Fruit fly (Drosophila melanogaster): Measurements from ENCODE around the gene Atg3.
A peak's percentile ranks its signal among the peaks of the same experiment; 100 is the strongest.

Atg3 gene

DNA sequence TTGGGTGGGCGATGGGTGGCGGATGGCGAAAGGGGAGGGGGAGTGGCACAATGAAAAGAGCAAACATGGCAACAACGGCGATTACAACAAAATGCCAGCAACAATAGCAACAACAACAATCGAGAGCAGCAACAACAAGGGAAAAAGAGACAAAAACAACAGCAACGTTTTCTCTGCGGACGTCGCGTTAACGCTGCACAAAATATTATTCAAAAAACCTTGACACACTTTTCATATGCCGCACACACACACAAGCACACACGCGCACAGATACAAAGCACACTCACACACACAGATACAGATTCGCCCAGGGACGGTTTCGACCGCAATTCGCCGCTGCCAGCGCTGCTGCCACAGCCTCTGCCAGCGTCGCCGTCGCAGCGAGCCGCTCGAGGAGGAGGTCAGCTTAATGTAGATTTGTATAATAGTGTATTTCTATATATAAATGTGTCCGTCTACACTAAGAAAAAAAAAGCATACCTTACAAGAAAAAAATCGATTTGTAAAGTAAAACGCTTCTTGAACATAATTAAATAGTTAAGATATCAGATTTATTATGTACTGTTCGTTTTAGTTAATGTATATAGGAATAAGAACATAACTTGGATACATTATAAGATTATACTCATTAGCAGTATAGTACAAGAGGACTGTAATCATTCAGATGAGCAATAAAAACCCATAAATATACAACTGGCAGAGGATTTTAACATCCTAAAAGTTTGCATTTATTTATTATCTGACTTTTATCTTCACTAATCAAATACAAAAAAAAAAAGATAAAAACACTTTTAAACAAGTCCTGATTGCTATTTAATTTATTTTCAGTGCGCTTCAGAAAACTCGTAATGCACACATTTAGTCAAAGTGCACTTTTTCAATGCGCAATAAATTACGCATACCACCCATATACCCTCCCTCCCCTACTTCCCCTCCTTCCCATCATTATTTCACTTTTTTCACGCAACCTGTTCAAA, 33.5 kb downstream of the Atg3 start (continued):
- TF ChIP-seq Hand (GFP tag; optimal IDR thresholded peaks at IDR 0.05) (no peak), CG34422 (GFP tag; IDR thresholded peaks at IDR 0.05) (peak; percentile 57; the same call in 2 of the 3 replicates), CTCF (GFP tag; optimal IDR thresholded peaks at IDR 0.05) (no peak), CG12155 (GFP tag; optimal IDR thresholded peaks at IDR 0.05) (no peak), CG16813 (GFP tag; IDR thresholded peaks at IDR 0.05; ENCODE audit: partially characterized antibody) (no peak), lov (optimal IDR thresholded peaks at IDR 0.05) (no peak), lov (GFP tag; IDR thresholded peaks at IDR 0.05) (no peak), CG3995 (GFP tag; optimal IDR thresholded peaks at IDR 0.05) (no peak), Adf1 (GFP tag; IDR thresholded peaks at IDR 0.05) (peak; percentile 98), Dip3 (GFP tag; optimal IDR thresholded peaks at IDR 0.05) (no peak), CG16779 (GFP tag; IDR thresholded peaks at IDR 0.05) (no peak), pros (GFP tag; optimal IDR thresholded peaks at IDR 0.05) (no peak), Sin3A (optimal IDR thresholded peaks at IDR 0.05) (no peak)

DNA sequence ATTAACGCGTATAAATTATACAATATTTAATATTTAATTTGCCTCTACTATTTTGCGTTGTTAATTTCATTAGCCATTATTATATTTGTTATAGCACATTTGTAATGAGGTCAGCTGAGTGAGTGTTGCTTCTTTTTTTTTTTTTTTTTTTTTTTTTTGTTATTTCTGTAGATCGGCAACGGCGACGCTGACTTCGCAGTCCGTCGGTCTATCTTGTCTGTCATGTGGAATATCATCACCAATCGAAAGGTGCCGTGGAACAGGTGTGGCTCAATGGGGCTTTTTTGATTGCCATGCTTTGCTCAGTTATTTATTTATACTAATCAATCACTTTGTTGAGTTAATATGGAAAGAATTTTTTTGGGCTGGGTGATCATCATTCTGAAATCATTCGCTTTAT, 34.2 kb downstream of the Atg3 start:
- TF ChIP-seq CG31441 (GFP tag; IDR thresholded peaks at IDR 0.05) (no peak), Adf1 (GFP tag; IDR thresholded peaks at IDR 0.05) (peak; percentile 72), ftz-f1 (GFP tag; optimal IDR thresholded peaks at IDR 0.05) (peak; percentile 56)

DNA sequence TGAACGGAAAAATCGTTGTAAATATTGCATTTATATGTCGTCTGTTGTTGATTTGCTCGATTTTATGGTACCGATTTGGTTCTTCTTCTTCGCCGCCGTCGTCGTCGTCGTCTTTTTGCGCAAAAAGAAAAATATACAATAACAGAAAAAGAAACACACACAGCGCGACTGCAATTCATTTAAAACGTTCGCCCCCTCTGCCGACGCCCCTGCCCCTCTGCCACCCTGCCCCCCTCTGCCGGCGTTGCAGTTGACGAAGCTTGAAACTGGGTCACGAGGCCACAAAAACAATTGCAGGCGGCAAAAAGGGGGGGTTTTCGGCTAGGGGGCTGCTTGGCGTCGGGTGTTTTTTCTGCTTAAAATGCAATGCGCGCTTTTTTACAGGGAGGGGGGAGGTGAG, 35.1 kb downstream of the Atg3 start:
- TF ChIP-seq chn (GFP tag; optimal IDR thresholded peaks at IDR 0.05) (no peak), Adf1 (GFP tag; IDR thresholded peaks at IDR 0.05) (peak; percentile 62), Scr (GFP tag; IDR thresholded peaks at IDR 0.05; ENCODE audit: partially characterized antibody) (no peak), ken (GFP tag; IDR thresholded peaks at IDR 0.05) (no peak), CG34422 (GFP tag; IDR thresholded peaks at IDR 0.05) (0 out of 3 replicates have a peak, but pooled peaks have one; percentile 22), Dp (GFP tag; optimal IDR thresholded peaks at IDR 0.05) (no peak), ATbp (GFP tag; optimal IDR thresholded peaks at IDR 0.05) (peak; percentile 5), Hr78 (GFP tag; optimal IDR thresholded peaks at IDR 0.05) (peak in 1 of 2 experiments; percentile 10), CG14014 (GFP tag; IDR thresholded peaks at IDR 0.05) (0 out of 2 replicates have a peak, but pooled peaks have one; percentile 16), Aef1 (GFP tag; IDR thresholded peaks at IDR 0.05) (0 out of 3 replicates have a peak, but pooled peaks have one; percentile 12), tgo (GFP tag; IDR thresholded peaks at IDR 0.05) (0 out of 3 replicates have a peak, but pooled peaks have one; percentile 24), CG32767 (GFP tag; IDR thresholded peaks at IDR 0.05) (0 out of 2 replicates have a peak, but pooled peaks have one; percentile 13), vnd (GFP tag; IDR thresholded peaks at IDR 0.05; ENCODE audit: partially characterized antibody) (0 out of 3 replicates have a peak, but pooled peaks have one; percentile 27), ci (GFP tag; IDR thresholded peaks at IDR 0.05) (peak; percentile 75; the same call in 2 of the 3 replicates), CG8290 (GFP tag; optimal IDR thresholded peaks at IDR 0.05) (no peak), CG8290 (tag; optimal IDR thresholded peaks at IDR 0.05) (peak in 1 of 2 experiments; percentile 17), Hr39 (optimal IDR thresholded peaks at IDR 0.05) (peak; percentile 12), lmd (GFP tag; IDR thresholded peaks at IDR 0.05) (0 out of 2 replicates have a peak, but pooled peaks have one; percentile 21), ranshi (GFP tag; IDR thresholded peaks at IDR 0.05) (no peak), ttk (GFP tag; IDR thresholded peaks at IDR 0.05) (peak; percentile 66; the same call in 1 of the 2 replicates), nom (GFP tag; optimal IDR thresholded peaks at IDR 0.05) (peak; percentile 62), h (optimal IDR thresholded peaks at IDR 0.05) (no peak), Drgx (GFP tag; IDR thresholded peaks at IDR 0.05) (peak; percentile 82), CG10543 (GFP tag; optimal IDR thresholded peaks at IDR 0.05) (peak; percentile 15), sug (tag; optimal IDR thresholded peaks at IDR 0.05) (peak; percentile 41), Deaf1 (tag; optimal IDR thresholded peaks at IDR 0.05) (peak; percentile 36), CG17385 (GFP tag; optimal IDR thresholded peaks at IDR 0.05) (peak; percentile 32), vvl (GFP tag; IDR thresholded peaks at IDR 0.05) (peak; percentile 63), chinmo (GFP tag; IDR thresholded peaks at IDR 0.05; ENCODE audit: partially characterized antibody) (peak; percentile 81; the same call in 2 of the 4 replicates), dpn (GFP tag; optimal IDR thresholded peaks at IDR 0.05) (no peak), cad (GFP tag; optimal IDR thresholded peaks at IDR 0.05) (no peak), CG34376 (GFP tag; optimal IDR thresholded peaks at IDR 0.05) (no peak), CG14441 (GFP tag; IDR thresholded peaks at IDR 0.05) (0 out of 2 replicates have a peak, but pooled peaks have one; percentile 5), crol (GFP tag; IDR thresholded peaks at IDR 0.05) (peak; percentile 96)

All from whole organism, embryonic.